Worm (Caenorhabditis elegans): Measurements from ENCODE around the gene fbxa-169.
"Not testable (repeated sequence)": the region's sequence is repeated elsewhere in the genome, so short reads cannot be mapped to it uniquely, and the experiment has no call there.

DNA sequence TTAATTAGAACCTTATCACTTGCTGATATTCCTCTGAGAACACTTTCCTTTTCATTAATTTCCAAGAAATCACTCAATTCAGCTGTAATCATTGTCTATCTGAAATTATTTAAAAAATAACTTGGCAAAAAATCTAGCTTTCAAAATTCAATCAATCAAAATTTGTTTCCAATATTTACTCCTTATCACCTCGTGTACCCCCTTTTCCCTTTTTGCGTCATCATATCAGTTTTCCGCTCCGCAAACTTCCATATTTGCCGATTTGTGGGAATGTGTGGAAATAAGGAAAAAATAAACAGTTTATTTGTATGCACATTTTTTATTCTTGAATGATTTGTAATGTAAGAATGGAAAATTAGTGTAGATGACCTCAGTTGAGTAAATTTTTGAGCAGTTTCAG lies 13.7 kb downstream of the fbxa-169 start, which contains the start of gene C31C9.6:
- not testable (repeated sequence) for TF ChIP-seq tab-1 (GFP tag; IDR thresholded peaks at IDR 0.05); ref-1 (GFP tag; conservative IDR thresholded peaks at IDR 0.05); flt-1 (GFP tag; IDR thresholded peaks at IDR 0.05); ztf-23 (GFP tag; IDR thresholded peaks at IDR 0.05)

Measured in whole organism, midembryonic.